In genomic region chr3L:16196588-16197183, dm6 we compare ENCODE assay signal across 4 fruit fly cellular contexts.
A peak's percentile ranks its signal among the peaks of the same experiment; 100 is the strongest.
TF ChIP-seq lines count a peak whose summit lies in the region.

No protein-coding gene starts in this region.

- no peak for TF ChIP-seq CTCF in whole organism, embryonic (GFP tag; optimal IDR thresholded peaks at IDR 0.05; lab: Kevin White, UChicago)

TF ChIP-seq in whole organism, embryonic, 481 proteins besides CTCF, POLR2A, EP300 and RAD21:
- TF ChIP-seq CG17912 (GFP tag; optimal IDR thresholded peaks at IDR 0.05; lab: Kevin White, UChicago) = no peak
- TF ChIP-seq nom (GFP tag; optimal IDR thresholded peaks at IDR 0.05; lab: Kevin White, UChicago) = peak; percentile 38
- no peak for TF ChIP-seq sens (GFP tag; lab: Kevin White, UChicago)
- TF ChIP-seq al (GFP tag; IDR thresholded peaks at IDR 0.05; lab: Robert Waterston, UW) = 0 out of 2 replicates have a peak, but pooled peaks have one; percentile 13
- TF ChIP-seq sna (GFP tag; IDR thresholded peaks at IDR 0.05; lab: Robert Waterston, UW; ENCODE audit: partially characterized antibody) = no peak

TF ChIP-seq in whole organism, prepupa, 60 proteins besides CTCF, POLR2A, EP300 and RAD21 (continues in another document):
- TF ChIP-seq CG8319 (GFP tag; optimal IDR thresholded peaks at IDR 0.05; lab: Kevin White, UChicago) = no peak
- TF ChIP-seq fd85E (GFP tag; optimal IDR thresholded peaks at IDR 0.05; lab: Kevin White, UChicago) = no peak
- no peak for TF ChIP-seq Sox15 (GFP tag; optimal IDR thresholded peaks at IDR 0.05; lab: Kevin White, UChicago)
- TF ChIP-seq vri (GFP tag; optimal IDR thresholded peaks at IDR 0.05; lab: Kevin White, UChicago) = peak; percentile 47
- no peak for TF ChIP-seq CG4318 (GFP tag; optimal IDR thresholded peaks at IDR 0.05; lab: Kevin White, UChicago)
- no peak for TF ChIP-seq pdm3 (GFP tag; optimal IDR thresholded peaks at IDR 0.05; lab: Kevin White, UChicago)
- peak; percentile 14 for TF ChIP-seq Eip75B (GFP tag; optimal IDR thresholded peaks at IDR 0.05; lab: Kevin White, UChicago)
- TF ChIP-seq net (GFP tag; optimal IDR thresholded peaks at IDR 0.05; lab: Kevin White, UChicago) = peak; percentile 23
- TF ChIP-seq dsx (GFP tag; optimal IDR thresholded peaks at IDR 0.05; lab: Kevin White, UChicago; ENCODE audit: poor library complexity, severe bottlenecking) = peak; percentile 83
- TF ChIP-seq CG10669 (GFP tag; optimal IDR thresholded peaks at IDR 0.05; lab: Kevin White, UChicago) = peak; percentile 10
- peak; percentile 56 for TF ChIP-seq CG1621 (tag; optimal IDR thresholded peaks at IDR 0.05; lab: Kevin White, UChicago)
- no peak for TF ChIP-seq CG15336 (GFP tag; IDR thresholded peaks at IDR 0.05; lab: Robert Waterston, UW)
- no peak for TF ChIP-seq topi (GFP tag; optimal IDR thresholded peaks at IDR 0.05; lab: Kevin White, UChicago)
- TF ChIP-seq Met (GFP tag; optimal IDR thresholded peaks at IDR 0.05; lab: Kevin White, UChicago) = no peak
- no peak for TF ChIP-seq spab (GFP tag; optimal IDR thresholded peaks at IDR 0.05; lab: Kevin White, UChicago)
- TF ChIP-seq Lpt (GFP tag; optimal IDR thresholded peaks at IDR 0.05; lab: Kevin White, UChicago) = no peak
- 0 out of 3 replicates have a peak, but pooled peaks have one; percentile 41 for TF ChIP-seq CG6163 (GFP tag; IDR thresholded peaks at IDR 0.05; lab: Robert Waterston, UW)
- no peak for TF ChIP-seq CG31627 (GFP tag; optimal IDR thresholded peaks at IDR 0.05; lab: Kevin White, UChicago)
- no peak for TF ChIP-seq CG3919 (GFP tag; optimal IDR thresholded peaks at IDR 0.05; lab: Kevin White, UChicago)
- TF ChIP-seq CG6808 (GFP tag; optimal IDR thresholded peaks at IDR 0.05; lab: Kevin White, UChicago) = no peak
- TF ChIP-seq fd59A (GFP tag; optimal IDR thresholded peaks at IDR 0.05; lab: Kevin White, UChicago) = no peak
- no peak for TF ChIP-seq lz (GFP tag; optimal IDR thresholded peaks at IDR 0.05; lab: Kevin White, UChicago)
- peak; percentile 73 for TF ChIP-seq svp (GFP tag; lab: Kevin White, UChicago)
- peak; percentile 39 to 91 for TF ChIP-seq ss (GFP tag; optimal IDR thresholded peaks at IDR 0.05; lab: Kevin White, UChicago)
- TF ChIP-seq Ets21C (GFP tag; optimal IDR thresholded peaks at IDR 0.05; lab: Kevin White, UChicago) = no peak
- peak; percentile 32 for TF ChIP-seq CG9139 (GFP tag; optimal IDR thresholded peaks at IDR 0.05; lab: Kevin White, UChicago)
- TF ChIP-seq CG6276 (GFP tag; optimal IDR thresholded peaks at IDR 0.05; lab: Kevin White, UChicago) = no peak
- no peak for TF ChIP-seq fkh (GFP tag; optimal IDR thresholded peaks at IDR 0.05; lab: Kevin White, UChicago)
- TF ChIP-seq Gug (GFP tag; IDR thresholded peaks at IDR 0.05; lab: Robert Waterston, UW) = no peak
- TF ChIP-seq acj6 (GFP tag; optimal IDR thresholded peaks at IDR 0.05; lab: Kevin White, UChicago) = no peak

TF ChIP-seq in whole organism, pupa, 21 proteins besides CTCF, POLR2A, EP300 and RAD21:
- TF ChIP-seq Snoo (tag; optimal IDR thresholded peaks at IDR 0.05; lab: Kevin White, UChicago) (peak; percentile 42), CG34367 (tag; optimal IDR thresholded peaks at IDR 0.05; lab: Kevin White, UChicago) (no peak), CG4496 (GFP tag; IDR thresholded peaks at IDR 0.05; lab: Robert Waterston, UW) (0 out of 3 replicates have a peak, but pooled peaks have one; percentile 11), CG32121 (GFP tag; IDR thresholded peaks at IDR 0.05; lab: Robert Waterston, UW) (no peak), Pif1A (GFP tag; optimal IDR thresholded peaks at IDR 0.05; lab: Kevin White, UChicago) (no peak), CG12605 (GFP tag; IDR thresholded peaks at IDR 0.05; lab: Robert Waterston, UW) (no peak), EcR (GFP tag; optimal IDR thresholded peaks at IDR 0.05; lab: Kevin White, UChicago) (peak; percentile 94), CG17806 (tag; optimal IDR thresholded peaks at IDR 0.05; lab: Kevin White, UChicago) (no peak), CG13204 (GFP tag; optimal IDR thresholded peaks at IDR 0.05; lab: Kevin White, UChicago) (peak; percentile 50)

TF ChIP-seq in whole organism, wandering third instar larva, 38 proteins besides CTCF, POLR2A, EP300 and RAD21:
- TF ChIP-seq jim (GFP tag; optimal IDR thresholded peaks at IDR 0.05; lab: Kevin White, UChicago) (no peak), fru (GFP tag; optimal IDR thresholded peaks at IDR 0.05; lab: Kevin White, UChicago) (peak; percentile 36), rgr (GFP tag; optimal IDR thresholded peaks at IDR 0.05; lab: Kevin White, UChicago) (peak; percentile 13), h (GFP tag; optimal IDR thresholded peaks at IDR 0.05; lab: Kevin White, UChicago) (no peak), Jra (GFP tag; optimal IDR thresholded peaks at IDR 0.05; lab: Kevin White, UChicago) (no peak), dl (GFP tag; optimal IDR thresholded peaks at IDR 0.05; lab: Kevin White, UChicago; ENCODE audit: insufficient read depth in 1 of 2, partially characterized antibody in 2 of 2) (no peak), CrebA (GFP tag; optimal IDR thresholded peaks at IDR 0.05; lab: Kevin White, UChicago; ENCODE audit: borderline replicate concordance) (no peak), Abd-B (GFP tag; optimal IDR thresholded peaks at IDR 0.05; lab: Kevin White, UChicago) (no peak), usp (GFP tag; optimal IDR thresholded peaks at IDR 0.05; lab: Kevin White, UChicago) (no peak), OdsH (GFP tag; optimal IDR thresholded peaks at IDR 0.05; lab: Kevin White, UChicago) (no peak), dmrt93B (GFP tag; optimal IDR thresholded peaks at IDR 0.05; lab: Kevin White, UChicago) (peak; percentile 13), tai (GFP tag; optimal IDR thresholded peaks at IDR 0.05; lab: Kevin White, UChicago) (peak; percentile 26), pan (optimal IDR thresholded peaks at IDR 0.05; lab: Kevin White, UChicago) (no peak), lola (GFP tag; optimal IDR thresholded peaks at IDR 0.05; lab: Kevin White, UChicago) (no peak), Sp1 (GFP tag; optimal IDR thresholded peaks at IDR 0.05; lab: Kevin White, UChicago) (peak; percentile 31), Vsx2 (GFP tag; optimal IDR thresholded peaks at IDR 0.05; lab: Kevin White, UChicago; ENCODE audit: partially characterized antibody) (no peak), CG9705 (GFP tag; optimal IDR thresholded peaks at IDR 0.05; lab: Kevin White, UChicago) (no peak), dsf (GFP tag; optimal IDR thresholded peaks at IDR 0.05; lab: Kevin White, UChicago; ENCODE audit: borderline replicate concordance) (no peak), sv (GFP tag; optimal IDR thresholded peaks at IDR 0.05; lab: Kevin White, UChicago) (no peak), N (GFP tag; optimal IDR thresholded peaks at IDR 0.05; lab: Kevin White, UChicago) (no peak), Dif (GFP tag; optimal IDR thresholded peaks at IDR 0.05; lab: Kevin White, UChicago; ENCODE audit: partially characterized antibody) (no peak), woc (GFP tag; optimal IDR thresholded peaks at IDR 0.05; lab: Kevin White, UChicago) (no peak), br (GFP tag; optimal IDR thresholded peaks at IDR 0.05; lab: Kevin White, UChicago) (peak; percentile 15), HLH106 (tag; optimal IDR thresholded peaks at IDR 0.05; lab: Kevin White, UChicago) (peak; percentile 22), brk (GFP tag; optimal IDR thresholded peaks at IDR 0.05; lab: Kevin White, UChicago) (no peak), sage (GFP tag; optimal IDR thresholded peaks at IDR 0.05; lab: Kevin White, UChicago) (no peak), Mio (GFP tag; optimal IDR thresholded peaks at IDR 0.05; lab: Kevin White, UChicago) (no peak), psq (GFP tag; optimal IDR thresholded peaks at IDR 0.05; lab: Kevin White, UChicago) (peak; percentile 12), foxo (GFP tag; optimal IDR thresholded peaks at IDR 0.05; lab: Kevin White, UChicago) (no peak)
TF ChIP-seq in whole organism, wandering third instar larva: peak in this region for 8.

Comparison
In these comparisons a context has a peak if more than half of its experiments do, and no peak if none do; other contexts are left out.
1. Of the 7 proteins assayed by ChIP-seq in both whole organism, embryonic and whole organism, prepupa: peak only in whole organism, embryonic: none; only in whole organism, prepupa: CG6854; in both: none; in neither: 6.